Fruit fly (Drosophila melanogaster) whole organism, wandering third instar larva: ENCODE results near the gene atk.

Experiments
- CG9705 ChIP-seq: fragments of 200-800 bp; sonication (Bioruptor generic); optimal IDR thresholded peaks from 2 replicates; lab custom pipeline; 2018; ENCODE audit warnings: missing biosample characterization, mild to moderate bottlenecking, missing genetic modification characterization
- Dif ChIP-seq: fragments of 200-275, 200-300 bp; sonication (Bioruptor generic); optimal IDR thresholded peaks from 2 replicates; lab custom pipeline; 2018; ENCODE audit warnings: missing biosample characterization, missing genetic modification characterization; ENCODE audit not compliant: partially characterized antibody
- Hr83 ChIP-seq: fragments of 200-300 bp; sonication (Bioruptor generic); optimal IDR thresholded peaks from 2 replicates; lab custom pipeline; 2016; ENCODE audit warnings: missing biosample characterization, mild to moderate bottlenecking, missing genetic modification characterization, moderate library complexity; ENCODE audit not compliant: poor library complexity, severe bottlenecking
- OdsH ChIP-seq: fragments of 200-800 bp; sonication (Bioruptor generic); optimal IDR thresholded peaks from 2 replicates; lab custom pipeline; 2016; ENCODE audit warnings: missing biosample characterization, mild to moderate bottlenecking, missing genetic modification characterization
- pan ChIP-seq: fragments of >200 bp; optimal IDR thresholded peaks from 2 replicates; lab custom pipeline; 2017

dm6 chr3L:20491525-20492132 lies 27.0 kb upstream of the atk start, which contains the start of gene ND-39:
- TF ChIP-seq Dif (GFP tag; lab: Kevin White, UChicago) (no peak), pan (lab: Kevin White, UChicago) (no peak), CG9705 (GFP tag; lab: Kevin White, UChicago) (no peak), OdsH (GFP tag; lab: Kevin White, UChicago) (no peak), Hr83 (no peak)
